Worm (Caenorhabditis elegans) whole organism, L1 larva: ENCODE data around the gene B0228.6.

Experiments
- C34B4.2 ChIP-seq: sonication (generic microtip); optimal IDR thresholded peaks from 2 replicates; lab custom pipeline; 2017; ENCODE audit warnings: mild to moderate bottlenecking, missing genetic modification characterization, missing compliant biosample characterization
- Y116A8C.19 ChIP-seq: sonication (generic microtip); optimal IDR thresholded peaks from 2 replicates; lab custom pipeline; 2016; ENCODE audit warnings: missing compliant biosample characterization, missing genetic modification characterization, borderline replicate concordance
- alr-1 ChIP-seq: fragments of 200-800 bp; sonication (Bioruptor generic); optimal IDR thresholded peaks from 2 replicates; lab custom pipeline; 2018; ENCODE audit warnings: borderline replicate concordance, mild to moderate bottlenecking, missing genetic modification characterization, missing compliant biosample characterization
- aly-2 ChIP-seq: fragments of 150-350 bp; optimal IDR thresholded peaks from 2 replicates; lab custom pipeline; 2014; ENCODE audit warnings: missing biosample characterization, missing genetic modification characterization
- blmp-1 ChIP-seq: fragments of 150-350 bp; optimal IDR thresholded peaks from 2 replicates; lab custom pipeline; 2014; ENCODE audit warnings: missing biosample characterization, missing genetic modification characterization
- ceh-8 ChIP-seq: fragments of 200-800 bp; sonication (Bioruptor generic); optimal IDR thresholded peaks from 2 replicates; lab custom pipeline; 2018; ENCODE audit warnings: mild to moderate bottlenecking, missing genetic modification characterization, moderate library complexity, missing compliant biosample characterization
- ceh-82 ChIP-seq, 3 experiments: fragments of 150-350 bp in 1 of 3; sonication (generic microtip) in 2 of 3; optimal IDR thresholded peaks; 2 replicates each; lab custom pipeline; 2014 to 2017; ENCODE audit warnings: missing biosample characterization in 3 of 3, missing genetic modification characterization in 3 of 3
- ceh-90 ChIP-seq: sonication (generic microtip); optimal IDR thresholded peaks from 2 replicates; lab custom pipeline; 2016; ENCODE audit warnings: missing genetic modification characterization, missing compliant biosample characterization
- dsc-1 ChIP-seq: sonication (generic microtip); optimal IDR thresholded peaks from 2 replicates; lab custom pipeline; 2016; ENCODE audit warnings: mild to moderate bottlenecking, missing genetic modification characterization, missing compliant biosample characterization
- efl-1 ChIP-seq, 4 experiments: fragments of 150-350 bp; optimal IDR thresholded peaks in 3 of 4; peaks in 1 of 4; 1 replicate in 1 of 4; 2 replicates in 3 of 4; lab custom pipeline; 2014; ENCODE audit warnings: missing biosample characterization in 2 of 4, missing genetic modification characterization in 2 of 4, missing genetic modification reagents in 2 of 4
- efl-3 ChIP-seq: fragments of 200-800 bp; sonication (Bioruptor generic); optimal IDR thresholded peaks from 2 replicates; lab custom pipeline; 2018; ENCODE audit warnings: mild to moderate bottlenecking, missing genetic modification characterization, missing compliant biosample characterization
- elt-2 ChIP-seq: sonication (generic microtip); optimal IDR thresholded peaks from 2 replicates; lab custom pipeline; 2016; ENCODE audit warnings: missing genetic modification characterization, mild to moderate bottlenecking, inconsistent platforms, missing compliant biosample characterization, missing genetic modification reagents
- elt-3 ChIP-seq, 6 experiments: fragments of 150-350 bp in 1 of 6; sonication (generic microtip); optimal IDR thresholded peaks; 2 replicates each; lab custom pipeline; 2017 to 2018; ENCODE audit warnings: missing biosample characterization in 6 of 6, missing genetic modification characterization in 6 of 6, inconsistent platforms in 1 of 6
- fkh-8 ChIP-seq: sonication (generic microtip); optimal IDR thresholded peaks from 2 replicates; lab custom pipeline; 2016; ENCODE audit warnings: mild to moderate bottlenecking, missing genetic modification characterization, missing compliant biosample characterization
- hlh-4 ChIP-seq: sonication (generic microtip); optimal IDR thresholded peaks from 2 replicates; lab custom pipeline; 2016; ENCODE audit warnings: mild to moderate bottlenecking, missing genetic modification characterization, missing compliant biosample characterization
- hpl-2 ChIP-seq: fragments of 150-350 bp; optimal IDR thresholded peaks from 2 replicates; lab custom pipeline; 2014; ENCODE audit warnings: missing biosample characterization, missing genetic modification reagents, missing genetic modification characterization
- jun-1 ChIP-seq: fragments of 150-350 bp; optimal IDR thresholded peaks from 2 replicates; lab custom pipeline; 2014; ENCODE audit warnings: missing biosample characterization, missing genetic modification reagents, missing genetic modification characterization
- lin-14 ChIP-seq: fragments of 200-800 bp; sonication (Bioruptor generic); optimal IDR thresholded peaks from 2 replicates; lab custom pipeline; 2018; ENCODE audit warnings: mild to moderate bottlenecking, missing genetic modification characterization, moderate library complexity, missing compliant biosample characterization
- lin-35 ChIP-seq, 2 experiments: fragments of 150-350 bp; optimal IDR thresholded peaks; 2 replicates each; lab custom pipeline; 2014; ENCODE audit warnings: missing biosample characterization in 2 of 2, missing genetic modification characterization in 2 of 2, missing genetic modification reagents in 2 of 2
- lin-39 ChIP-seq: fragments of 150-350 bp; optimal IDR thresholded peaks from 2 replicates; lab custom pipeline; 2014; ENCODE audit warnings: missing biosample characterization, missing genetic modification reagents, missing genetic modification characterization
- lir-3 ChIP-seq: sonication (generic microtip); optimal IDR thresholded peaks from 2 replicates; lab custom pipeline; 2016; ENCODE audit warnings: mild to moderate bottlenecking, missing genetic modification characterization, moderate library complexity, missing compliant biosample characterization; ENCODE audit not compliant: poor library complexity
- lsy-2 ChIP-seq, 2 experiments: fragments of 150-350 bp; optimal IDR thresholded peaks; 2 replicates each; lab custom pipeline; 2014; ENCODE audit warnings: missing biosample characterization in 2 of 2, missing genetic modification characterization in 2 of 2
- mab-9 ChIP-seq: fragments of 200-800 bp; sonication (Bioruptor generic); IDR thresholded peaks from 2 replicates; pipeline ENCODE4 v1.3.6; 2022; ENCODE audit warnings: missing genetic modification reagents, missing genetic modification characterization, missing compliant biosample characterization
- mdl-1 ChIP-seq, 2 experiments: fragments of 150-350 bp; optimal IDR thresholded peaks; 2 replicates each; lab custom pipeline; 2014 to 2017; ENCODE audit warnings: missing biosample characterization in 2 of 2, missing genetic modification characterization in 2 of 2, inconsistent platforms in 1 of 2
- mep-1 ChIP-seq: fragments of 150-350 bp; optimal IDR thresholded peaks from 2 replicates; lab custom pipeline; 2014; ENCODE audit warnings: missing biosample characterization, missing genetic modification characterization
- nhr-11 ChIP-seq: fragments of 150-350 bp; optimal IDR thresholded peaks from 2 replicates; lab custom pipeline; 2014; ENCODE audit warnings: missing biosample characterization, missing genetic modification characterization
- nhr-19 ChIP-seq: fragments of 200-800 bp; sonication (Bioruptor generic); conservative IDR thresholded peaks from 2 replicates; pipeline ENCODE4 v1.3.6; 2022; ENCODE audit warnings: missing genetic modification characterization, missing compliant biosample characterization
- nhr-20 ChIP-seq: sonication (generic microtip); optimal IDR thresholded peaks from 2 replicates; lab custom pipeline; 2016; ENCODE audit warnings: mild to moderate bottlenecking, missing genetic modification characterization, missing compliant biosample characterization
- nhr-28 ChIP-seq: fragments of 150-350 bp; optimal IDR thresholded peaks from 2 replicates; lab custom pipeline; 2014; ENCODE audit warnings: missing biosample characterization, missing genetic modification characterization
- nhr-71 ChIP-seq: sonication (generic microtip); optimal IDR thresholded peaks from 2 replicates; lab custom pipeline; 2016; ENCODE audit warnings: mild to moderate bottlenecking, missing genetic modification characterization, moderate library complexity, missing compliant biosample characterization
- nhr-76 ChIP-seq: sonication (generic microtip); optimal IDR thresholded peaks from 2 replicates; lab custom pipeline; 2017; ENCODE audit warnings: missing biosample characterization, missing genetic modification characterization
- nhr-77 ChIP-seq: fragments of 150-350 bp; optimal IDR thresholded peaks from 2 replicates; lab custom pipeline; 2014; ENCODE audit warnings: missing biosample characterization, missing genetic modification characterization
- nhr-85 ChIP-seq: sonication (generic microtip); peaks from one replicate; lab custom pipeline; 2016; ENCODE audit warnings: missing genetic modification characterization, inconsistent platforms, missing compliant biosample characterization
- nhr-90 ChIP-seq: sonication (generic microtip); optimal IDR thresholded peaks from 2 replicates; lab custom pipeline; 2016; ENCODE audit warnings: mild to moderate bottlenecking, missing genetic modification characterization, missing compliant biosample characterization; ENCODE audit not compliant: poor library complexity
- pax-3 ChIP-seq: fragments of 200-800 bp; sonication (Bioruptor generic); optimal IDR thresholded peaks from 2 replicates; lab custom pipeline; 2018; ENCODE audit warnings: mild to moderate bottlenecking, missing genetic modification characterization, moderate library complexity, missing compliant biosample characterization
- pqm-1 ChIP-seq: sonication (generic microtip); optimal IDR thresholded peaks from 3 replicates; lab custom pipeline; 2017; ENCODE audit warnings: missing biosample characterization, missing genetic modification characterization
- rnt-1 ChIP-seq: sonication (generic microtip); optimal IDR thresholded peaks from 2 replicates; lab custom pipeline; 2016; ENCODE audit warnings: mild to moderate bottlenecking, missing genetic modification characterization, moderate library complexity, missing compliant biosample characterization
- skn-1 ChIP-seq: fragments of 150-350 bp; optimal IDR thresholded peaks from 2 replicates; lab custom pipeline; 2014; ENCODE audit warnings: missing biosample characterization, missing genetic modification characterization
- snu-23 ChIP-seq: sonication (generic microtip); optimal IDR thresholded peaks from 2 replicates; lab custom pipeline; 2016; ENCODE audit warnings: missing genetic modification characterization, missing compliant biosample characterization
- sox-4 ChIP-seq: sonication (generic microtip); optimal IDR thresholded peaks from 2 replicates; lab custom pipeline; 2016; ENCODE audit warnings: missing genetic modification characterization, missing compliant biosample characterization
- sptf-1 ChIP-seq: fragments of 150-350 bp; optimal IDR thresholded peaks from 2 replicates; lab custom pipeline; 2014; ENCODE audit warnings: missing biosample characterization, missing genetic modification characterization
- sup-37 ChIP-seq: fragments of 200-800 bp; sonication (Bioruptor generic); optimal IDR thresholded peaks from 2 replicates; lab custom pipeline; 2018; ENCODE audit warnings: mild to moderate bottlenecking, missing genetic modification characterization, missing compliant biosample characterization
- swsn-7 ChIP-seq: sonication (generic microtip); optimal IDR thresholded peaks from 2 replicates; lab custom pipeline; 2016; ENCODE audit warnings: missing genetic modification characterization, missing compliant biosample characterization
- tbx-2 ChIP-seq: sonication (generic microtip); optimal IDR thresholded peaks from 2 replicates; lab custom pipeline; 2016; ENCODE audit warnings: missing genetic modification characterization, missing compliant biosample characterization
- tlp-1 ChIP-seq: fragments of 150-350 bp; optimal IDR thresholded peaks from 2 replicates; lab custom pipeline; 2014; ENCODE audit warnings: missing biosample characterization, missing genetic modification characterization
- unc-130 ChIP-seq: fragments of 150-350 bp; optimal IDR thresholded peaks from 2 replicates; lab custom pipeline; 2017; ENCODE audit warnings: missing biosample characterization, missing genetic modification characterization, inconsistent platforms
- unc-62 ChIP-seq: fragments of 150-350 bp; optimal IDR thresholded peaks from 2 replicates; lab custom pipeline; 2014; ENCODE audit warnings: missing biosample characterization, missing genetic modification reagents, missing genetic modification characterization
- unc-86 ChIP-seq: sonication (generic microtip); optimal IDR thresholded peaks from 2 replicates; lab custom pipeline; 2016; ENCODE audit warnings: missing genetic modification characterization, missing compliant biosample characterization
- xbp-1 ChIP-seq: sonication (generic microtip); optimal IDR thresholded peaks from 2 replicates; lab custom pipeline; 2016; ENCODE audit warnings: missing genetic modification characterization, missing compliant biosample characterization
- zag-1 ChIP-seq: fragments of 150-350 bp; optimal IDR thresholded peaks from 2 replicates; lab custom pipeline; 2014; ENCODE audit warnings: missing biosample characterization, missing genetic modification characterization
- zip-4 ChIP-seq: fragments of 200-800 bp; sonication (Bioruptor generic); optimal IDR thresholded peaks from 2 replicates; lab custom pipeline; 2018; ENCODE audit warnings: mild to moderate bottlenecking, missing genetic modification characterization, moderate library complexity, missing compliant biosample characterization

The B0228.6 gene

DNA sequence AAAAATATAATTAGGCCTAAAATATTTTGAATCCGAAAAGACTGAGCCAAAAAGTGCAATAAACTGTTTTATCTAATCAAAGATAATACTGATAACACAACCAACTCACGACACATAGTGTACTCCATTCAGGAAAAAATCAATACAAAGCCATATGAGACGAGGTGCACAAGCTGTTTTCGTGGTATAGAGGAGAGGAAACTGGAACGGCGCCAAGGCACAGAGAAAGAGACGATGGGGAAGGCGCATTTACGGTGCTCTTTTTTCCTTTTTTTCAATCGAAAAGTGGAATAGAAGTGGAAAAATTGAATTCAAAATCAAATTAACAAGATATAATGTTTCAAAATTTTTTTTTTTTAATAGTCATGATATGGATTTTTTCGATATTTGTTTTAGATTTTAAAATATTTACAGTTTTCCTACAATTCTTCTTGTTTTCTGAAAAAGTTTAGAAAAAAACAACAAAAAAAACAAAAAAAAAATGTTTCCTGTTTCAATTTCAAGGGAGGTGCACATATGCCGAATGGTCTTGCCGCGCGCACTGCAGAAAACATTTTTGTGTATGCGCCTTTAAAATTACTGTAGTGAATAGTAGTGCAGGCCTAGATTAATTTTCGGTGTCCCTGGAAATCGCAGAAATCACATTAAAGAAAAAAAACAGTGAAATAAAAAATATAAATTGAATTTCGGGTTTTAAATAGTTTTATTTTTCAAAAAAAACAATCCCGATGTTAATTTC, 3.6 kb upstream of the B0228.6 start, which contains the start of gene B0228.7 (continued):
- TF ChIP-seq jun-1 (tag; lab: Kevin White, UChicago) (no peak), nhr-90 (tag; lab: Kevin White, UChicago) (no peak), nhr-77 (tag; lab: Kevin White, UChicago) (no peak), sptf-1 (no peak), nhr-28 (no peak), lin-35 (GFP tag; optimal IDR thresholded peaks at IDR 0.05; lab: Kevin White, UChicago) (peak in 1 of 2 experiments; percentile 9), sup-37 (GFP tag; lab: Kevin White, UChicago) (no peak), Y116A8C.19 (tag; lab: Kevin White, UChicago) (no peak), mdl-1 (tag; optimal IDR thresholded peaks at IDR 0.05; lab: Kevin White, UChicago) (no peak), nhr-85 (tag; lab: Kevin White, UChicago) (no peak), dsc-1 (tag; lab: Kevin White, UChicago) (no peak), nhr-71 (tag; lab: Kevin White, UChicago) (peak; percentile 28), unc-86 (peak; percentile 25), elt-3 (tag; optimal IDR thresholded peaks at IDR 0.05; lab: Kevin White, UChicago) (no peak), nhr-11 (tag; lab: Kevin White, UChicago) (no peak), mab-9 (GFP tag; lab: Robert Waterston, UW) (no peak), nhr-76 (tag; lab: Kevin White, UChicago) (no peak), lin-14 (GFP tag; lab: Kevin White, UChicago) (peak; percentile 37), hpl-2 (GFP tag; lab: Kevin White, UChicago) (no peak), zag-1 (tag; lab: Kevin White, UChicago) (no peak), alr-1 (tag; lab: Kevin White, UChicago) (no peak), fkh-8 (tag; lab: Kevin White, UChicago) (peak; percentile 24), tbx-2 (tag; lab: Kevin White, UChicago) (no peak), C34B4.2 (no peak), zip-4 (GFP tag; lab: Kevin White, UChicago) (no peak), pax-3 (tag; lab: Kevin White, UChicago) (no peak), lin-39 (tag; lab: Kevin White, UChicago) (no peak), sox-4 (tag; lab: Kevin White, UChicago) (no peak), efl-1 (optimal IDR thresholded peaks at IDR 0.05; lab: Kevin White, UChicago) (peak; percentile 50 to 61), efl-1 (GFP tag; optimal IDR thresholded peaks at IDR 0.05 in 1 of 2; lab: Kevin White, UChicago) (peak in 1 of 2 experiments; percentile 93), ceh-90 (tag; lab: Kevin White, UChicago) (no peak), ceh-82 (tag; optimal IDR thresholded peaks at IDR 0.05; lab: Kevin White, UChicago) (no peak), efl-3 (no peak), rnt-1 (peak; percentile 32), tlp-1 (tag; lab: Kevin White, UChicago) (no peak), blmp-1 (tag; lab: Kevin White, UChicago) (no peak), unc-130 (no peak), skn-1 (tag; lab: Kevin White, UChicago) (no peak), nhr-20 (no peak), snu-23 (GFP tag; lab: Kevin White, UChicago) (peak; percentile 11), xbp-1 (tag; lab: Kevin White, UChicago) (peak; percentile 9), aly-2 (no peak), lir-3 (tag; lab: Kevin White, UChicago) (no peak), pqm-1 (tag; lab: Kevin White, UChicago) (no peak), mep-1 (no peak), elt-2 (tag; lab: Kevin White, UChicago) (peak; percentile 40), lsy-2 (tag; optimal IDR thresholded peaks at IDR 0.05; lab: Kevin White, UChicago) (peak in 1 of 2 experiments; percentile 65), ceh-8 (GFP tag; lab: Kevin White, UChicago) (peak; percentile 14), unc-62 (GFP tag; lab: Kevin White, UChicago) (no peak), nhr-19 (GFP tag; lab: Robert Waterston, UW) (no peak), hlh-4 (tag; lab: Kevin White, UChicago) (no peak), swsn-7 (tag; lab: Kevin White, UChicago) (no peak)
